Worm (Caenorhabditis elegans): ENCODE results near the gene pqn-18.
A peak's percentile ranks its signal among the peaks of the same experiment; 100 is the strongest.

Gene pqn-18

ce11 chrX:12889837-12890449, 17.7 kb upstream of the pqn-18 start (continued):
- TF ChIP-seq ceh-6 (GFP tag; optimal IDR thresholded peaks at IDR 0.05) (peak; percentile 50), rnt-1 (tag; optimal IDR thresholded peaks at IDR 0.05) (peak; percentile 52), odd-2 (tag; optimal IDR thresholded peaks at IDR 0.05) (no peak), unc-42 (tag; optimal IDR thresholded peaks at IDR 0.05) (no peak), F13H6.1 (tag; optimal IDR thresholded peaks at IDR 0.05) (peak; percentile 61), unc-3 (GFP tag; conservative IDR thresholded peaks at IDR 0.05) (peak; percentile 63), unc-3 (tag; optimal IDR thresholded peaks at IDR 0.05) (peak; percentile 64), pag-3 (tag; optimal IDR thresholded peaks at IDR 0.05; ENCODE audit: borderline replicate concordance) (no peak), tbx-7 (tag; optimal IDR thresholded peaks at IDR 0.05) (peak; percentile 48), ceh-9 (tag; optimal IDR thresholded peaks at IDR 0.05) (no peak), ets-4 (tag; optimal IDR thresholded peaks at IDR 0.05) (peak; percentile 67), elt-4 (tag; optimal IDR thresholded peaks at IDR 0.05) (no peak), ref-2 (tag; optimal IDR thresholded peaks at IDR 0.05) (peak; percentile 81), pha-4 (tag; optimal IDR thresholded peaks at IDR 0.05) (no peak), pax-1 (tag; optimal IDR thresholded peaks at IDR 0.05) (no peak), C38D4.7 (GFP tag; optimal IDR thresholded peaks at IDR 0.05) (peak; percentile 78), sox-2 (GFP tag; IDR thresholded peaks at IDR 0.05) (peak; percentile 85), ceh-22 (tag; optimal IDR thresholded peaks at IDR 0.05) (no peak), fkh-6 (tag; optimal IDR thresholded peaks at IDR 0.05) (peak; percentile 85), lim-6 (tag; optimal IDR thresholded peaks at IDR 0.05) (no peak), fkh-10 (GFP tag; optimal IDR thresholded peaks at IDR 0.05) (no peak), ceh-45 (GFP tag; IDR thresholded peaks at IDR 0.05) (no peak), sdc-2 (tag; optimal IDR thresholded peaks at IDR 0.05) (peak; percentile 85), ahr-1 (tag; optimal IDR thresholded peaks at IDR 0.05) (peak; percentile 59), hlh-6 (tag; optimal IDR thresholded peaks at IDR 0.05) (peak; percentile 80), nfya-1 (tag; optimal IDR thresholded peaks at IDR 0.05) (peak; percentile 42), K02D7.2 (tag; optimal IDR thresholded peaks at IDR 0.05) (peak; percentile 75), nhr-232 (tag; optimal IDR thresholded peaks at IDR 0.05) (peak; percentile 69), ceh-14 (tag; optimal IDR thresholded peaks at IDR 0.05) (peak; percentile 35), unc-86 (tag; optimal IDR thresholded peaks at IDR 0.05) (peak; percentile 82), ceh-31 (tag; optimal IDR thresholded peaks at IDR 0.05) (peak; percentile 53), che-1 (tag; optimal IDR thresholded peaks at IDR 0.05) (peak; percentile 84), ztf-16 (tag; optimal IDR thresholded peaks at IDR 0.05) (peak; percentile 72), mec-3 (tag; optimal IDR thresholded peaks at IDR 0.05; ENCODE audit: borderline replicate concordance) (no peak), syd-9 (tag; optimal IDR thresholded peaks at IDR 0.05) (peak; percentile 84), ceh-30 (tag; optimal IDR thresholded peaks at IDR 0.05) (no peak), tbx-2 (tag; optimal IDR thresholded peaks at IDR 0.05) (peak; percentile 69)

- TF ChIP-seq npax-4 (tag; optimal IDR thresholded peaks at IDR 0.05) (no peak), elt-4 (tag; optimal IDR thresholded peaks at IDR 0.05) (no peak), sox-4 (tag; optimal IDR thresholded peaks at IDR 0.05) (no peak), pros-1 (tag; optimal IDR thresholded peaks at IDR 0.05) (no peak), hlh-30 (tag; optimal IDR thresholded peaks at IDR 0.05; ENCODE audit: insufficient read depth) (no peak), che-1 (tag; optimal IDR thresholded peaks at IDR 0.05) (no peak), rnt-1 (tag; optimal IDR thresholded peaks at IDR 0.05) (no peak), ceh-45 (GFP tag; IDR thresholded peaks at IDR 0.05) (no peak), eyg-1 (tag; optimal IDR thresholded peaks at IDR 0.05) (no peak), ceh-6 (GFP tag; optimal IDR thresholded peaks at IDR 0.05) (no peak), ceh-48 (tag; optimal IDR thresholded peaks at IDR 0.05) (no peak), mec-3 (tag; optimal IDR thresholded peaks at IDR 0.05; ENCODE audit: borderline replicate concordance) (no peak), ahr-1 (tag; optimal IDR thresholded peaks at IDR 0.05) (no peak), dve-1 (tag; optimal IDR thresholded peaks at IDR 0.05) (no peak)
Measured at ce11 chrX:12899140-12899888, 8.3 kb upstream of the pqn-18 start.

Data from whole organism, late embryonic.